Worm (Caenorhabditis elegans): ENCODE data around the gene T07G12.2.

T07G12.2 gene

DNA sequence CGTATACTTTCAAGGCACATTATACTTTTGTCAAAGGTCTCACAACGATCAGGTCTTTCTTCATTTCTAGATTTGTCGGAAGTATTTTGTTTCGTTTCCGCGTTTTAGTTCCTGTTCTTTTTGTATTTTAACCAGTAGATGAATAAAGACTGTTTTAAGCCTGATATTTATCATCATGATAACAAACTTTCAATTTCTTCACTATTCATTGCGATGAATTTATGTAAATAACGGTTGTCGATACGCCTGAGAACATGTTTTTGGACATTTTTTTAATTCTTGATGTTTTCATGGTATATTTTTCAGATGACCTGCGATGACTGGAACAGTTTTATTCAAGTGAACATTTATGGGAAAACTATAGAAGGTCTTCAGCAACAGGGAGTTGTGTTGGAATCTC lies 27.9 kb downstream of the T07G12.2 start, which contains the start of gene zim-3:
zim-3 (plus strand) TSS at position 301 of the 400 bp plus-strand sequence.
- TF ChIP-seq lin-39 (tag; optimal IDR thresholded peaks at IDR 0.05), result no peak
- TF ChIP-seq dsc-1 (tag; optimal IDR thresholded peaks at IDR 0.05), result no peak
- no peak for TF ChIP-seq aha-1 (tag; optimal IDR thresholded peaks at IDR 0.05)
- no peak for TF ChIP-seq nhr-90 (tag; optimal IDR thresholded peaks at IDR 0.05; ENCODE audit: poor library complexity)
- no peak for TF ChIP-seq xbp-1 (tag; optimal IDR thresholded peaks at IDR 0.05)
- no peak for TF ChIP-seq alr-1 (tag; optimal IDR thresholded peaks at IDR 0.05; ENCODE audit: borderline replicate concordance)
- TF ChIP-seq nhr-20 (tag; optimal IDR thresholded peaks at IDR 0.05), result no peak
- no peak for TF ChIP-seq rnt-1 (tag; optimal IDR thresholded peaks at IDR 0.05)
- no peak for TF ChIP-seq ama-1 (optimal IDR thresholded peaks at IDR 0.05)
- no peak for TF ChIP-seq fos-1 (tag; optimal IDR thresholded peaks at IDR 0.05)
- no peak for TF ChIP-seq swsn-7 (tag; optimal IDR thresholded peaks at IDR 0.05)
- no peak for TF ChIP-seq lin-14 (GFP tag; optimal IDR thresholded peaks at IDR 0.05)
- TF ChIP-seq nhr-76 (tag; optimal IDR thresholded peaks at IDR 0.05), result no peak
- no peak for TF ChIP-seq blmp-1 (tag; optimal IDR thresholded peaks at IDR 0.05)
- no peak for TF ChIP-seq nhr-47 (tag; optimal IDR thresholded peaks at IDR 0.05)
- no peak for TF ChIP-seq pqm-1 (tag; optimal IDR thresholded peaks at IDR 0.05)
- TF ChIP-seq C04F5.9 (tag; optimal IDR thresholded peaks at IDR 0.05), result no peak
- TF ChIP-seq lin-15B (tag; optimal IDR thresholded peaks at IDR 0.05), result no peak

DNA sequence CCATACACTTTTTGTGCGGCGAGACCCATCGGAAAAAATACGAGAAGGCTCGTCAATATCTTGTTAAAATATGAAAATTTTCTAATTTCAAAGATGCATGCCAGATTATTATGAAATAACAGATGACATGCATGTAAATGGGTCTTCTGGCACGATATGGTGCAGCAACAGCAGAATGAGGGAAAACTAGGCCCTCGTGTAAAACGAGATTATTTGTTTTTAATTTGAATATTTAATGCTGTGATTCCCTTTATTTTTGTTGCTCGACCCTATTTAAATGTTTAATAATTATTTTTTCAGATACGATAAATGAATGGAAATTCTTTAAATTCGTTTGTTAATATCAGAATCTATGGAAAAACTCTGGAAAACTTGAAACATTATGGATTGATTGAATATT lies 31.1 kb downstream of the T07G12.2 start, which contains the start of gene him-8:
him-8 (plus strand) TSS at position 301 of the 400 bp plus-strand sequence.
- TF ChIP-seq C04F5.9 (tag; optimal IDR thresholded peaks at IDR 0.05) (no peak), unc-98 (GFP tag; IDR thresholded peaks at IDR 0.05) (no peak), nhr-47 (tag; optimal IDR thresholded peaks at IDR 0.05) (no peak), sptf-1 (tag; optimal IDR thresholded peaks at IDR 0.05) (no peak), aly-2 (tag; optimal IDR thresholded peaks at IDR 0.05) (no peak), nhr-77 (tag; optimal IDR thresholded peaks at IDR 0.05) (no peak), nhr-237 (tag; optimal IDR thresholded peaks at IDR 0.05) (no peak), nhr-71 (tag; optimal IDR thresholded peaks at IDR 0.05) (no peak), nhr-85 (tag) (no peak), nhr-28 (tag; optimal IDR thresholded peaks at IDR 0.05) (no peak)

DNA sequence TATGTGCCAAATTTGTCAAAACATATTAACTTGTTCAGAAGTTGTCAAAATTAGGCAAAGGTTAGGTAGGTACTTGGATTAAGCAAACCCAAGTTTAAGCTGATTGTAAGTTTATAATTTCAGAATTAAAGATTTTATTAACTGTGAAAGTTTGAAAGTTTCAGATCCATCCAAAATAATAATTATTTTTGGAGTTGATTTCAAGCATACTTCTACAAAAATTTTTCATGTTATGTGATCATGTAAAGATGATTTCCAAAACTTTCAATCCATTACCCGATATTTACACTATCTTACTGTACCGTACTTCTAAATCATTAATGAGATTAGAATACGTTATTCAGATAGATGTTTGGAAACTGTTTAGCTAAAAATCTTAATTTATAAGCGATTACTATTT lies 34.1 kb downstream of the T07G12.2 start:
- TF ChIP-seq unc-130 (tag; optimal IDR thresholded peaks at IDR 0.05), result no peak
- TF ChIP-seq efl-3 (GFP tag; optimal IDR thresholded peaks at IDR 0.05), result no peak
- no peak for TF ChIP-seq tbx-2 (tag; optimal IDR thresholded peaks at IDR 0.05)
- TF ChIP-seq elt-3 (tag; optimal IDR thresholded peaks at IDR 0.05), result no peak
- no peak for TF ChIP-seq ces-1 (GFP tag; optimal IDR thresholded peaks at IDR 0.05)
- TF ChIP-seq nhr-12 (tag; optimal IDR thresholded peaks at IDR 0.05), result no peak
- no peak for TF ChIP-seq fkh-4 (tag; optimal IDR thresholded peaks at IDR 0.05; ENCODE audit: borderline replicate concordance)
- TF ChIP-seq hlh-17 (GFP tag; optimal IDR thresholded peaks at IDR 0.05; ENCODE audit: borderline replicate concordance), result no peak
- TF ChIP-seq lir-3 (tag; optimal IDR thresholded peaks at IDR 0.05; ENCODE audit: poor library complexity), result no peak
- no peak for TF ChIP-seq ceh-82 (tag; optimal IDR thresholded peaks at IDR 0.05)
- TF ChIP-seq snu-23 (GFP tag; optimal IDR thresholded peaks at IDR 0.05), result no peak
- TF ChIP-seq egl-13 (tag; optimal IDR thresholded peaks at IDR 0.05), result no peak
- no peak for TF ChIP-seq nhr-84 (tag; optimal IDR thresholded peaks at IDR 0.05)
- TF ChIP-seq dsc-1 (tag; optimal IDR thresholded peaks at IDR 0.05), result no peak
- TF ChIP-seq lin-15B (tag; optimal IDR thresholded peaks at IDR 0.05), result no peak
- TF ChIP-seq ztf-4 (tag; optimal IDR thresholded peaks at IDR 0.05), result no peak
- TF ChIP-seq sox-4 (tag; optimal IDR thresholded peaks at IDR 0.05), result no peak
- TF ChIP-seq lin-35 (GFP tag; optimal IDR thresholded peaks at IDR 0.05), result no peak
- TF ChIP-seq unc-98 (GFP tag; IDR thresholded peaks at IDR 0.05), result no peak
